Worm (Caenorhabditis elegans) whole organism, midembryonic: ENCODE data around the gene nep-1.

Experiments
- T22C8.4 ChIP-seq: fragments of 200-800 bp; sonication (Bioruptor generic); IDR thresholded peaks from 2 replicates; pipeline ENCODE4 v1.3.6; 2022; ENCODE audit warnings: missing genetic modification characterization, missing compliant biosample characterization
- cog-1 ChIP-seq: sonication (generic microtip); optimal IDR thresholded peaks from 2 replicates; lab custom pipeline; 2016; ENCODE audit warnings: missing genetic modification characterization, missing compliant biosample characterization
- flt-1 ChIP-seq: fragments of 200-800 bp; sonication (Bioruptor generic); IDR thresholded peaks from 2 replicates; pipeline ENCODE4 v1.3.6; 2022; ENCODE audit warnings: missing genetic modification characterization, missing compliant biosample characterization
- klf-2 ChIP-seq: fragments of 200-800 bp; sonication (Bioruptor generic); conservative IDR thresholded peaks from 2 replicates; pipeline ENCODE4 v1.3.6; 2022; ENCODE audit warnings: missing genetic modification reagents, missing genetic modification characterization, missing compliant biosample characterization
- med-1 ChIP-seq: sonication (generic microtip); optimal IDR thresholded peaks from 2 replicates; lab custom pipeline; 2017; ENCODE audit warnings: missing genetic modification characterization, mild to moderate bottlenecking, missing compliant biosample characterization, antibody characterized with exemption, missing genetic modification reagents; ENCODE audit not compliant: insufficient read depth
- ref-1 ChIP-seq: fragments of 200-800 bp; sonication (Bioruptor generic); conservative IDR thresholded peaks from 2 replicates; pipeline ENCODE4 v1.3.6; 2022; ENCODE audit warnings: missing genetic modification reagents, missing genetic modification characterization, missing compliant biosample characterization
- tab-1 ChIP-seq: fragments of 200-800 bp; sonication (Bioruptor generic); IDR thresholded peaks from 2 replicates; pipeline ENCODE4 v1.3.6; 2022; ENCODE audit warnings: missing genetic modification characterization, missing compliant biosample characterization
- ztf-23 ChIP-seq: fragments of 200-800 bp; sonication (Bioruptor generic); IDR thresholded peaks from 2 replicates; pipeline ENCODE4 v1.3.6; 2022; ENCODE audit warnings: missing genetic modification reagents, missing genetic modification characterization, missing compliant biosample characterization
- ztf-29 ChIP-seq: fragments of 200-800 bp; sonication (Bioruptor generic); IDR thresholded peaks from 2 replicates; pipeline ENCODE4 v1.3.6; 2022; ENCODE audit warnings: missing genetic modification reagents, missing genetic modification characterization, missing compliant biosample characterization

nep-1 gene

DNA sequence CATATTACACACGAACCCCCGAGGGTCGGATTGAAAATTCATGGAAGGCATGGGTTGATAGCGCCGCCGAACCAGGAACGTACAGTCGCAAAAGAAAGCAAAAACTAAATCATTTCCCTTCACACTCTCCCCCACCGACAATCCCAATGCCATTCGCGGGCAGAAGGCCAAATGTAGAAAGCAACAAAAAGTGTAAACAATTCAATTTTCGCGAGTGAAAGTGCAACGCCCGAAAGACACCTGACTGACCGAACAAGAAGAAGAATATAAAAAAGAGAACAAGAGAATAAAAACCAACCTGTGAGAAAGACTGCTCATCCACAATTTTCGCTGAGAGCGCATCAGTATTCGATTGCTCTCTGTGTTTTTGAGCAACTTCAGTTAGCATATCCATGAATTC, 39.3 kb downstream of the nep-1 start:
- TF ChIP-seq flt-1 (GFP tag; lab: Robert Waterston, UW) (peak; percentile 29; the same call in 1 of the 2 replicates), tab-1 (GFP tag; lab: Robert Waterston, UW) (no peak)

DNA sequence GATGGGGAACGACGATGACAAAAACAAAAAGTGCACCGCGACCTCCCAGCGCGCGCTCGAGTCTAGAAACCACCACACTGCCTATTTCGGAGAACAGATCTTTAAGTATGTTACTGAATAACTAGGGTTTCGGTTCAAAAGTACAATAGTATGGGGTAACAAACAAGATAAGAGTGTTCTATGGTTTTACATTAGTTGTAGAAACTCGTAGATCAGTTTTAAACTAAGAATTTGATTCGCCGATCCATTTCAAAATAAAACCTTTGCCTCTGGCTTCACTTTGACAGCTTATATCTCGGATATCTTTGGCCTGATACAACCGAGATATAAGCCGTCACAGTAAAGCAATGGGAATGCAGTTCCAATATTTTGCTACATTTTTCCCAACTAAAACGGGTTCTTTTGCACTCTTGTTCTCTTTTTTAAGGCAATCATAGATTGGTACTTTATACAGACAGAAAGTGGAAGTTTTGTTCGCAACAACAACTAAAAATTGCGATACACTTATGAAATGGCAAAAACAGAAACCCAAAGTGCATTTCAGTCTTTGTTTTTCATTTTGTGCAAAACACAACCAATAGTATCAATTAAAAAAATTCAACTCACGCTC, 40.5 kb downstream of the nep-1 start:
- TF ChIP-seq T22C8.4 (GFP tag; lab: Robert Waterston, UW) (no peak), ztf-23 (GFP tag; lab: Robert Waterston, UW) (0 out of 2 replicates have a peak, but pooled peaks have one; percentile 21), tab-1 (GFP tag; lab: Robert Waterston, UW) (no peak), med-1 (GFP tag; lab: Kevin White, UChicago) (no peak)

DNA sequence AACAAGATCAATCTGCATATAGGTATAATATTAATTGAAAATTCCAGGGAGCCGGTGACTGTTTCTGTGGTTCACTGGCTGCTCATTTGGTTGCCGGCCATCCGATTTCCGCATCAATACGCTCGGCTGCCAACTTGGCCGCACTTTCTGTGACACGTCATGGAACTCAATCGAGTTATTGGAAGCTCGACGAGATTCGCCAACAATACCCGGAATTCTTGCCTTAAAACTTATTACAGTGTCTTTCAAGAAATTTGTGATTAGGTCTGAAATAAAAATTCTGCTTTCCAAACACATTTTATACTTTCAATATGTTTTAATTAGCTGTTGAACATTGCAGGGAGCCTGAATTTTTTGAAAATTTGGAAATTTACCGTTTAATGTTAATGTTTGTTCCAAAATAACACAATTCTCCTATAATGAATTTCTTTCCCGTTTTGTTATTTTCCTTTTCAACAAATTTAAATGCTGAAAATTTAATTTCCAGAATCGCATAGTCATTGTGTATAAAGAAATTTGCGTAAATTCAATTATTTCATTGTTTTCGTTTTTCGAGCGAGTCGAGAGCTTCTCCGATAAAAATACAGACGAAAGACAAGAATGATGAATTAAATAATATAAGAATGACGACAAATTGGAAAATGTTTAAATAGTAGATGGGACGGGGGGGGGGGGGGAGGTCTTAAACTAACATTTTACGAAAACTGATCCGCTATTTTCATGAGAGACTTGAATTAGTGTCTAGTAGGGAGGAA, 42.7 kb downstream of the nep-1 start:
- TF ChIP-seq cog-1 (tag; lab: Kevin White, UChicago) (no peak), ref-1 (GFP tag; lab: Robert Waterston, UW) (no peak), ztf-29 (GFP tag; lab: Robert Waterston, UW) (no peak), med-1 (GFP tag; lab: Kevin White, UChicago) (no peak), klf-2 (GFP tag; lab: Robert Waterston, UW) (no peak), T22C8.4 (GFP tag; lab: Robert Waterston, UW) (no peak), ztf-23 (GFP tag; lab: Robert Waterston, UW) (no peak), flt-1 (GFP tag; lab: Robert Waterston, UW) (no peak), tab-1 (GFP tag; lab: Robert Waterston, UW) (no peak)

DNA sequence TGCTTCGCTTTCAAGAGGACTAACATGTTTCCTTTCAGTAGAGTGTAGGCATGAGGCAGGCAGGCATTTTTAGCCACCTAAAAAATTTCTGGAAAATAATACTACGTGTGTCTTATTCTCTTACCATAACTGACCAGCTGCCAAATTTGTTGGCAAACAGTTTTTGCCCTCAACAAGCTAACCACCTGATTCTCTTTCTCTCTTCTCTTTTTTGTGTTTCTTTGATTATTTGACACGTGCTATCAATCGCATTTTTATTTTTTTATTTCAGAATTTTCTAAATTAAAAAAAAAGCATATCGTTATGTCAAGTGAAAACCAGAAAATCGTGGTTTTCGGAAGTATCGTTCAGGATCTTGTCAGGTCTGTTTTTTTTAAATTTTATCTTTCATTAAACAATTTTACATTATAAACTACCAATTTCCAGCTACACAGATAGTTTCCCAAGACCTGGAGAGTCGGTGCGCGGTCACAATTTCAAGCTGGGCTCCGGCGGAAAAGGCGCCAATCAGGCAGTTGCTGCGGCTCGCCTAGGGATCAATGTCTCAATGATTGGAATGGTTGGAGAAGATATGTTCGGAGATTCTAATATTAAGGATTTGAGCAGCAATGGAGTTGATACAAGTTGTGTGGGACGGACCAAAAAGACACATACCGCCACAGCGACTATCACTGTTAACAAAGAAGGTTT, 44.8 kb downstream of the nep-1 start, which contains the start of gene F07A11.5:
TSS of gene F07A11.5 (plus strand) at position 267 of the 690 bp plus-strand sequence.
- TF ChIP-seq tab-1 (GFP tag; lab: Robert Waterston, UW), result no peak
- no peak for TF ChIP-seq ztf-23 (GFP tag; lab: Robert Waterston, UW)
- no peak for TF ChIP-seq flt-1 (GFP tag; lab: Robert Waterston, UW)
- TF ChIP-seq klf-2 (GFP tag; lab: Robert Waterston, UW), result no peak
- TF ChIP-seq ztf-29 (GFP tag; lab: Robert Waterston, UW), result no peak
- TF ChIP-seq T22C8.4 (GFP tag; lab: Robert Waterston, UW), result no peak
- TF ChIP-seq med-1 (GFP tag; lab: Kevin White, UChicago), result no peak
- TF ChIP-seq cog-1 (tag; lab: Kevin White, UChicago), result no peak
- no peak for TF ChIP-seq ref-1 (GFP tag; lab: Robert Waterston, UW)

ce11 chrII:11611462-11611861, 45.5 kb downstream of the nep-1 start:
- TF ChIP-seq klf-2 (GFP tag; lab: Robert Waterston, UW) (no peak), T22C8.4 (GFP tag; lab: Robert Waterston, UW) (no peak), ztf-23 (GFP tag; lab: Robert Waterston, UW) (no peak), flt-1 (GFP tag; lab: Robert Waterston, UW) (no peak), cog-1 (tag; lab: Kevin White, UChicago) (no peak), med-1 (GFP tag; lab: Kevin White, UChicago) (no peak), ztf-29 (GFP tag; lab: Robert Waterston, UW) (no peak), tab-1 (GFP tag; lab: Robert Waterston, UW) (no peak), ref-1 (GFP tag; lab: Robert Waterston, UW) (no peak)

DNA sequence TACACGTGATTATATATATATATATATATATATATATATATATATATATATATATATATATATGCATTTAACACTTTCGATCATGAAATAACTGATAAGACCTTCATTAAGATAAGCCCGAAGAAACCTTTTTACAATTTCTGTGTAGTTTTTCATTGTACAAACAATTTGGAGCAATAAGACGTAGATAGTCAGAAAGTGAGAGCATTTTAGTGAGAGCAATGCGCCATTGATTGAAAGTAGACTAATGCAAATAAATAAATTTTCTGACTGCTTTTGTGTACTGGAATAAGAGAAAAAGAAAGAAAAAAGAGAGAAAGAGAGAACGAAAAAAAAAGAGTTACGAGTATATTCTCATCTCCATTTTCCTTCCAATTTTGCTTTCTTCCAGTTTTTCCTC, 52.4 kb downstream of the nep-1 start:
- TF ChIP-seq cog-1 (tag; lab: Kevin White, UChicago), result no peak
- TF ChIP-seq T22C8.4 (GFP tag; lab: Robert Waterston, UW), result no peak
- TF ChIP-seq med-1 (GFP tag; lab: Kevin White, UChicago), result no peak
- no peak for TF ChIP-seq ztf-23 (GFP tag; lab: Robert Waterston, UW)
- TF ChIP-seq ztf-29 (GFP tag; lab: Robert Waterston, UW), result no peak
- no peak for TF ChIP-seq flt-1 (GFP tag; lab: Robert Waterston, UW)
- TF ChIP-seq tab-1 (GFP tag; lab: Robert Waterston, UW), result no peak
- no peak for TF ChIP-seq ref-1 (GFP tag; lab: Robert Waterston, UW)
- TF ChIP-seq klf-2 (GFP tag; lab: Robert Waterston, UW), result no peak
